Worm (Caenorhabditis elegans) whole organism, young adult: ENCODE measurements around the gene fbxa-176.

Experiments used
- B0261.1 ChIP-seq: sonication (generic microtip); optimal IDR thresholded peaks from 2 replicates; lab custom pipeline; 2016; ENCODE audit warnings: mild to moderate bottlenecking, missing genetic modification characterization, moderate library complexity, missing compliant biosample characterization
- C06A6.2 ChIP-seq: fragments of 200-800 bp; sonication (Bioruptor generic); conservative IDR thresholded peaks from 2 replicates; pipeline ENCODE4 v1.3.6; 2022; ENCODE audit warnings: missing genetic modification characterization, missing compliant biosample characterization
- C17E4.6 ChIP-seq: fragments of 200-800 bp; sonication (Bioruptor generic); IDR thresholded peaks from 2 replicates; pipeline ENCODE4 v1.3.6; 2022; ENCODE audit warnings: missing genetic modification reagents, missing genetic modification characterization, missing compliant biosample characterization
- F37B4.10 ChIP-seq: fragments of 200-800 bp; sonication (Bioruptor generic); IDR thresholded peaks from 2 replicates; pipeline ENCODE4 v1.3.6; 2022; ENCODE audit warnings: missing genetic modification characterization, missing compliant biosample characterization
- F52B5.7 ChIP-seq: sonication (generic microtip); optimal IDR thresholded peaks from 2 replicates; lab custom pipeline; 2016; ENCODE audit warnings: mild to moderate bottlenecking, missing genetic modification characterization, missing compliant biosample characterization
- F55B11.4 ChIP-seq: sonication (generic microtip); optimal IDR thresholded peaks from 2 replicates; lab custom pipeline; 2016; ENCODE audit warnings: missing compliant biosample characterization, missing genetic modification characterization, borderline replicate concordance; ENCODE audit not compliant: insufficient read depth
- K12H6.12 ChIP-seq: fragments of 200-800 bp; sonication (Bioruptor generic); optimal IDR thresholded peaks from 2 replicates; lab custom pipeline; 2018; ENCODE audit warnings: mild to moderate bottlenecking, missing genetic modification characterization, missing compliant biosample characterization
- T26A5.8 ChIP-seq: sonication (generic microtip); optimal IDR thresholded peaks from 2 replicates; lab custom pipeline; 2016; ENCODE audit warnings: missing genetic modification characterization, missing compliant biosample characterization
- Y53G8AR.9 ChIP-seq: fragments of 200-800 bp; sonication (Bioruptor generic); conservative IDR thresholded peaks from 2 replicates; pipeline ENCODE4 v1.3.6; 2022; ENCODE audit warnings: missing genetic modification reagents, missing genetic modification characterization, missing compliant biosample characterization
- Y67H2A.10 ChIP-seq: fragments of 200-800 bp; sonication (Bioruptor generic); conservative IDR thresholded peaks from 2 replicates; pipeline ENCODE4 v1.3.6; 2022; ENCODE audit warnings: missing genetic modification reagents, missing genetic modification characterization, missing compliant biosample characterization
- ZK185.1 ChIP-seq: sonication (generic microtip); optimal IDR thresholded peaks from 2 replicates; lab custom pipeline; 2016; ENCODE audit warnings: mild to moderate bottlenecking, missing genetic modification characterization, missing compliant biosample characterization; ENCODE audit not compliant: poor library complexity, severe bottlenecking
- attf-5 ChIP-seq: fragments of 200-800 bp; sonication (Bioruptor generic); optimal IDR thresholded peaks from 2 replicates; lab custom pipeline; 2018; ENCODE audit warnings: mild to moderate bottlenecking, missing genetic modification characterization, missing compliant biosample characterization
- bed-2 ChIP-seq: fragments of 200-800 bp; sonication (Bioruptor generic); IDR thresholded peaks from 2 replicates; pipeline ENCODE4 v1.3.6; 2022; ENCODE audit warnings: missing genetic modification reagents, missing genetic modification characterization, missing compliant biosample characterization
- ceh-58 ChIP-seq: fragments of 200-800 bp; sonication (Bioruptor generic); IDR thresholded peaks from 2 replicates; pipeline ENCODE4 v1.3.6; 2022; ENCODE audit warnings: missing genetic modification characterization, missing compliant biosample characterization
- chd-7 ChIP-seq: sonication (generic microtip); optimal IDR thresholded peaks from 2 replicates; lab custom pipeline; 2016; ENCODE audit warnings: mild to moderate bottlenecking, missing genetic modification characterization, moderate library complexity, missing compliant biosample characterization
- dox-1 ChIP-seq: fragments of 200-800 bp; sonication (Bioruptor generic); IDR thresholded peaks from 2 replicates; pipeline ENCODE4 v1.3.6; 2022; ENCODE audit warnings: missing genetic modification reagents, missing genetic modification characterization, missing compliant biosample characterization
- egrh-3 ChIP-seq: fragments of 200-800 bp; sonication (Bioruptor generic); IDR thresholded peaks from 2 replicates; pipeline ENCODE4 v1.3.6; 2022; ENCODE audit warnings: missing genetic modification reagents, missing genetic modification characterization, missing compliant biosample characterization
- hlh-12 ChIP-seq: sonication (generic microtip); optimal IDR thresholded peaks from 2 replicates; lab custom pipeline; 2016; ENCODE audit warnings: missing genetic modification characterization, missing compliant biosample characterization
- hsf-1 ChIP-seq: fragments of 200-800 bp; sonication (Bioruptor generic); IDR thresholded peaks from 2 replicates; pipeline ENCODE4 v1.3.6; 2022; ENCODE audit warnings: missing genetic modification reagents, missing genetic modification characterization, missing compliant biosample characterization
- lsl-1 ChIP-seq: fragments of 200-800 bp; sonication (Bioruptor generic); optimal IDR thresholded peaks from 2 replicates; lab custom pipeline; 2018; ENCODE audit warnings: mild to moderate bottlenecking, missing genetic modification characterization, moderate library complexity, missing compliant biosample characterization
- madf-10 ChIP-seq: sonication (generic microtip); optimal IDR thresholded peaks from 2 replicates; lab custom pipeline; 2016; ENCODE audit warnings: mild to moderate bottlenecking, missing genetic modification characterization, missing compliant biosample characterization
- nfyb-1 ChIP-seq: fragments of 200-800 bp; sonication (Bioruptor generic); IDR thresholded peaks from 2 replicates; pipeline ENCODE4 v1.3.6; 2022; ENCODE audit warnings: missing genetic modification reagents, missing genetic modification characterization, missing compliant biosample characterization
- nhr-120 ChIP-seq: fragments of 200-800 bp; sonication (Bioruptor generic); IDR thresholded peaks from 2 replicates; pipeline ENCODE4 v1.3.6; 2022; ENCODE audit warnings: missing genetic modification characterization, missing compliant biosample characterization
- nhr-80 ChIP-seq: sonication (generic microtip); optimal IDR thresholded peaks from 2 replicates; lab custom pipeline; 2016; ENCODE audit warnings: missing genetic modification characterization, missing compliant biosample characterization
- pha-4 ChIP-seq: fragments of 150-350 bp; sonication (generic microtip); optimal IDR thresholded peaks from 2 replicates; lab custom pipeline; 2014; ENCODE audit warnings: missing biosample characterization, missing genetic modification reagents, missing genetic modification characterization
- snpc-3.4 ChIP-seq: sonication (generic microtip); optimal IDR thresholded peaks from 2 replicates; lab custom pipeline; 2017; ENCODE audit warnings: missing genetic modification characterization, mild to moderate bottlenecking, missing compliant biosample characterization, antibody characterized with exemption, moderate library complexity, missing genotype, missing genetic modification reagents
- snpc-4 ChIP-seq, 5 experiments: fragments of 150-350 bp in 1 of 5; sonication (generic microtip) in 4 of 5; optimal IDR thresholded peaks; 2 replicates each; lab custom pipeline; 2014 to 2018; ENCODE audit warnings: missing genetic modification characterization in 5 of 5, missing biosample characterization in 3 of 5, antibody characterized with exemption in 2 of 5, mild to moderate bottlenecking in 2 of 5, missing compliant biosample characterization in 2 of 5, missing genotype in 2 of 5, moderate library complexity in 2 of 5, missing genetic modification reagents in 1 of 5
- unc-130 ChIP-seq: sonication (generic microtip); optimal IDR thresholded peaks from 2 replicates; lab custom pipeline; 2016; ENCODE audit warnings: missing genetic modification reagents, missing genetic modification characterization, missing compliant biosample characterization
- zfh-2 ChIP-seq: fragments of 200-800 bp; sonication (Bioruptor generic); conservative IDR thresholded peaks from 2 replicates; pipeline ENCODE4 v1.3.6; 2022; ENCODE audit warnings: missing genetic modification reagents, missing genetic modification characterization, missing compliant biosample characterization
- ztf-18 ChIP-seq: sonication (generic microtip); optimal IDR thresholded peaks from 2 replicates; lab custom pipeline; 2016; ENCODE audit warnings: missing genotype, mild to moderate bottlenecking, missing genetic modification characterization, missing compliant biosample characterization
- ztf-22 ChIP-seq: fragments of 200-800 bp; sonication (Bioruptor generic); optimal IDR thresholded peaks from 2 replicates; lab custom pipeline; 2018; ENCODE audit warnings: mild to moderate bottlenecking, missing genetic modification characterization, moderate library complexity, missing compliant biosample characterization
- ztf-26 ChIP-seq: sonication (generic microtip); optimal IDR thresholded peaks from 2 replicates; lab custom pipeline; 2017; ENCODE audit warnings: missing genetic modification characterization, missing compliant biosample characterization
- ztf-28 ChIP-seq: fragments of 200-800 bp; sonication (Bioruptor generic); IDR thresholded peaks from 2 replicates; pipeline ENCODE4 v1.3.6; 2022; ENCODE audit warnings: missing genetic modification reagents, missing genetic modification characterization, missing compliant biosample characterization
- ztf-3 ChIP-seq: fragments of 200-800 bp; sonication (Bioruptor generic); optimal IDR thresholded peaks from 2 replicates; lab custom pipeline; 2018; ENCODE audit warnings: mild to moderate bottlenecking, missing genetic modification characterization, missing compliant biosample characterization
- ztf-6 ChIP-seq: fragments of 200-800 bp; sonication (Bioruptor generic); IDR thresholded peaks from 2 replicates; pipeline ENCODE4 v1.3.6; 2022; ENCODE audit warnings: missing genetic modification reagents, missing genetic modification characterization, missing compliant biosample characterization

The fbxa-176 gene

DNA sequence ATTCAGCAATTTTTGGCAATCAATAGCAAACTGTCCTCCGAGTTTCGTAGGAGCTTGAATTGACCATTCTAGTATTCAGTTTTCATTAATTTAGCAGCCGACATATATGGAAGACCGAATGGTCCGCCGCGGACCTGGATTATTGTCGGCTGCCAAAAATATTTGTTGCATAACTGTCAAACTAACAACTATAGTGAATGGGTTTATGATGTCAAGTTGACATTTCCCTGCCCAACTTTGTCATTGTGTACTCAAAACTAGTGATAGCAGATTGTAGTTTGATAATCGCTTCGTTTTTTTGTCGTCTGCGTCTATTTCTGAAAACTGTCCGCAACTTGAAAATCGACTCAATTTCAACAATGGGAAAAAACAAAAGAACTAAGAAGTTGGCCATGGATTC lies at the start of gene fbxa-176:
TSS of gene fbxa-176 (plus strand) at position 314 of the 400 bp plus-strand sequence.
- TF ChIP-seq attf-5 (GFP tag; lab: Kevin White, UChicago) (peak; percentile 20), ztf-18 (tag; lab: Kevin White, UChicago) (no peak), nhr-80 (tag; lab: Kevin White, UChicago) (peak; percentile 73), snpc-4 (GFP tag; optimal IDR thresholded peaks at IDR 0.05; lab: Kevin White, UChicago) (no peak), snpc-4 (tag; optimal IDR thresholded peaks at IDR 0.05; lab: Kevin White, UChicago) (peak; percentile 46 to 88 (median 77)), madf-10 (tag; lab: Kevin White, UChicago) (no peak)
- TF ChIP-seq, all 124 proteins: peak for 3

ce11 chrV:17500055-17500454 lies 49.4 kb upstream of the fbxa-176 start:
- no peak for TF ChIP-seq F37B4.10 (GFP tag; lab: Robert Waterston, UW)
- peak; percentile 74 for TF ChIP-seq zfh-2 (GFP tag; lab: Robert Waterston, UW)
- no peak for TF ChIP-seq F55B11.4 (tag; lab: Kevin White, UChicago)
- TF ChIP-seq lsl-1 (GFP tag; lab: Kevin White, UChicago), result no peak
- TF ChIP-seq T26A5.8, result no peak
- TF ChIP-seq hsf-1 (GFP tag; lab: Robert Waterston, UW), result no peak
- no peak for TF ChIP-seq unc-130 (GFP tag; lab: Kevin White, UChicago)
- 0 out of 2 replicates have a peak, but pooled peaks have one; percentile 17 for TF ChIP-seq ceh-58
- TF ChIP-seq C17E4.6 (GFP tag; lab: Robert Waterston, UW), result no peak
- no peak for TF ChIP-seq chd-7 (tag; lab: Kevin White, UChicago)
- TF ChIP-seq nhr-120, result 0 out of 2 replicates have a peak, but pooled peaks have one; percentile 52
- no peak for TF ChIP-seq B0261.1
- TF ChIP-seq ztf-6 (GFP tag; lab: Robert Waterston, UW), result no peak
- TF ChIP-seq ztf-3 (GFP tag; lab: Kevin White, UChicago), result no peak
- TF ChIP-seq, all 124 proteins: peak for 3

DNA sequence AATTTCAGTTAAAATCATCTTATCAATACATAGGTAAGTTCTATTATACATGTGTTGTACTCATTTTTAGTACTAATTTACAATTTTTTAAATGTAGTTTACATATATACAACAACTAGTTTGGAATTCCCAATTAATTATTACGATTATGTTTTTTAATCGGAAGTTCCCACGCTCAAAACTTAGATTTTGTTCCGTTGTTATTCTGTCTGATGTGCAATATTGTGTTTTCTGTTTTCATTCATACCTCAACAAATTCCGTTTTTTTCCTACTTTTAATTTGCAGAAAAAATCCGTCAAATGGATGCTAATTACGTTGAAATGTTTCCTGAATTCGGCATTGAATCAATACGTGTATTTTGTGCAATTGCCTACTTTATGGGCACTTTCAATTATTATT lies 43.2 kb upstream of the fbxa-176 start, which contains the start of gene srw-31:
TSS of gene srw-31 (plus strand) at position 301 of the 400 bp plus-strand sequence.
- TF ChIP-seq Y53G8AR.9 (GFP tag; lab: Robert Waterston, UW) (no peak), snpc-3.4 (tag; lab: Kevin White, UChicago) (no peak), K12H6.12 (tag; lab: Kevin White, UChicago) (no peak), F52B5.7 (tag; lab: Kevin White, UChicago) (no peak), C06A6.2 (GFP tag; lab: Robert Waterston, UW) (no peak), hlh-12 (tag; lab: Kevin White, UChicago) (no peak), nfyb-1 (GFP tag; lab: Robert Waterston, UW) (no peak), egrh-3 (GFP tag; lab: Robert Waterston, UW) (no peak), dox-1 (GFP tag; lab: Robert Waterston, UW) (no peak), ztf-26 (tag; lab: Kevin White, UChicago) (no peak), ztf-28 (no peak), ztf-22 (GFP tag; lab: Kevin White, UChicago) (no peak)

- TF ChIP-seq ZK185.1 (tag; lab: Kevin White, UChicago), result no peak
- TF ChIP-seq bed-2, result no peak
- TF ChIP-seq pha-4 (tag; lab: Kevin White, UChicago), result no peak
- no peak for TF ChIP-seq Y67H2A.10
Measured at ce11 chrV:17508493-17508892, 41.0 kb upstream of the fbxa-176 start, which contains the start of gene srw-32. Gene srw-32 (plus strand): TSS chrV:17508793.
